Worm (Caenorhabditis elegans): ENCODE results near the gene col-3.
A peak's percentile ranks its signal among the peaks of the same experiment; 100 is the strongest.

The col-3 gene

DNA sequence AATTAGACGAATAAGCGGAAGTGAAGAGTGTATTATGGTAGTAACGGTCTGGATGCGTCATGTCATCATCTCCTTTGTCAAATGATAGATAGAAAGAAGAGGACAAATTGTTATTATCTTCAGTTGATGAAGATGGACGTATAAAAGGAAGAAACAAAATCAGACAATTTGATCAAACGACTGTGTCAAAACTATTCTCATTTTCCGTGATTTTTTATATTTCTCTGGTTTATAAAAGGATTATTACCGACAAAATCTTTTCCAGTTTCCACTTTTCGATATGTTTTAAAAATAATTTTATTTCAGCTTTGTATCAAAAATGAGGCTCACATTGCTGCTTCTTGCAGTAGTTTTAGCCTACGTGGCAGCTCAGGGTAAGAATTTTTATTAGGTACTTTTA is 8.6 kb upstream of the col-3 start, which contains the start of gene grsp-2:
TSS of gene grsp-2 (plus strand) at position 301 of the 400 bp plus-strand sequence.
- no peak for TF ChIP-seq F26F4.8 (GFP tag; conservative IDR thresholded peaks at IDR 0.05)
- no peak for TF ChIP-seq nhr-48 (tag; optimal IDR thresholded peaks at IDR 0.05)
- TF ChIP-seq hmg-1.1 (GFP tag; IDR thresholded peaks at IDR 0.05): no peak
- no peak for TF ChIP-seq nhr-102 (tag; optimal IDR thresholded peaks at IDR 0.05)
- no peak for TF ChIP-seq tag-97 (GFP tag; IDR thresholded peaks at IDR 0.05)
- TF ChIP-seq dve-1 (tag; optimal IDR thresholded peaks at IDR 0.05; ENCODE audit: insufficient read depth): no peak

DNA sequence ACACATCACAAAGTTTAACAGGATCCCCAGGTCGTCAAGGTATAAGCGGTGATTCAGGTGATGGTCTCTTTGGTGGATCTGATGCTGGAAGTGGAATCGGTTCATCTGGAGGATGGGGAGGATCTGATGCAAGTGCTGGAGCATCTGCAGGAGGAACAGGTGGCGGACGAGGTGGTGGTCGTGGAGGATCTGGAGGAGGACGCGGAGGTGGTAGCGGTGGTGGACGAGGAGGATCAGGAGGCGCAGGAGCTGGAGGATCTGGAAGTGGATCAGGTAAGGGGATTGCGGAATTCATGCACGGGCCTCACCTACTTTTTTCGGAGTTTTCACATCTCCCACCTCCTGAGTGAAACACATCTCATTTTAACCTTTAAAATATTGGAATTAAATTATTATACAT is 8.0 kb upstream of the col-3 start:
- TF ChIP-seq spr-1 (tag; optimal IDR thresholded peaks at IDR 0.05) (no peak), dmd-8 (GFP tag; IDR thresholded peaks at IDR 0.05) (0 out of 2 replicates have a peak, but pooled peaks have one; percentile 7), set-16 (GFP tag; IDR thresholded peaks at IDR 0.05) (peak; percentile 93; the same call in 1 of the 2 replicates), daf-16 (GFP tag; optimal IDR thresholded peaks at IDR 0.05) (no peak), daf-16 (tag; optimal IDR thresholded peaks at IDR 0.05) (no peak), nhr-25 (tag; optimal IDR thresholded peaks at IDR 0.05; ENCODE audit: borderline replicate concordance, insufficient read depth) (no peak), madf-9 (GFP tag; conservative IDR thresholded peaks at IDR 0.05) (no peak)

DNA sequence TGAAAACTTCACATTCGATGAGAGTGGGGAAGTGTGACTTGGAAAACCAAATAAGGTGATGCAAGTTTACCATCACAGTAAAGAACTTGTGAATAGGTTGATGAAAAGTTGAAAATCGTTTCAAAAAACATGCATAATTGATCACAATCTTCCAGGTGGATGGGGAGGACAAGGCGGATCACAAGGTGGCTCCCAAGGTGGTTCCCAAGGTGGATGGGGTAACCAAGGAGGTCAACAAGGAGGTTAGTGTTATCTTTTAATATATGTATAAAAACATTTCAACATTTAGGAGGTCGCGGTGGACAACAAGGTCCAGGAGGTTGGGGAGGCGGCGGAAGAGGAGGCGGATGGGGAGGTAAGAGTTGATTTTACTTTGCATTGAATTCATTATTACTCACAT is 6.9 kb upstream of the col-3 start, which contains the start of gene T28C6.10:
TSS of gene T28C6.10 (plus strand) at position 301 of the 400 bp plus-strand sequence.
- TF ChIP-seq fkh-10 (GFP tag; optimal IDR thresholded peaks at IDR 0.05): no peak
- TF ChIP-seq Y105C5A.15 (GFP tag; IDR thresholded peaks at IDR 0.05): no peak
- no peak for TF ChIP-seq mes-2 (tag; optimal IDR thresholded peaks at IDR 0.05; ENCODE audit: poor library complexity, severe bottlenecking)
- no peak for TF ChIP-seq nhr-6 (tag; optimal IDR thresholded peaks at IDR 0.05)

DNA sequence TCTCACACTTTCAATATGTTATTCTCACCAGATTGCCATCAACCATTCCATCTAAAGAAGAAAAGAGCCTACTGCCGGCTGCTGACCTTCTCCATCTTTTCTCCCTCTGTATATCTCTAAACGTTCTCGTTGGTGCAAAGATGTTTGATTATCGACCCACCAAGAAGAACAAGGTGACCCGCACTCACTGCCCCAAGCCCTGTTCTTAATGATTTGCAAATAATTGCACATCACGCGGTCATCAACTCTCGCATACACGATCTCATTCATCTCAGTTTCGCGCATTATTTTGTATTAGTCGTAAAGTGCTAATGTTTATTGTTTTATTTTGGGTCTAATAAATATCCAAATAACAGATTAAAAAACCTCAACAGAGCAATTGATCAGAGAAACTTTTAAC is 5.1 kb upstream of the col-3 start:
- TF ChIP-seq F49E8.2 (tag; optimal IDR thresholded peaks at IDR 0.05; ENCODE audit: borderline replicate concordance) (no peak), ceh-62 (tag; optimal IDR thresholded peaks at IDR 0.05) (no peak)

DNA sequence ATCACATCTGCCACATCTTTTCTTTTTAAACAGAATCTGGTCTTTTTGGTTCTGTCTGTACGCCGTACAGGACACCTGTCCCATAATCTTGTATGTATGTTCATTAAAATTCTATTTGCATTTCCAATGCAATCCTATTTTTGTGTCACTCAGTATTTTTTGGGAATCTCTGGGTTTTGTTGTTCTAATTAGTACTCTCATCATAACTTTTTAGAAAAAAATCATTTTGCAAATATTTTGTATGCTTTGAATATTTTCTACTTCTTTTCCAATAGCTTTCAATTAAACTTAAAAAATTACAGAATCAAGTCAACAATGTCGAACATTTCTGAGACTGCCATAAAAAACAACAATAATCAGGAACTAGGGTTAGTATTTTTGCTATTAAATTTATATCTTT is 4.5 kb upstream of the col-3 start, which contains the start of gene T28C6.3:
TSS of gene T28C6.3 (plus strand) at position 301 of the 400 bp plus-strand sequence.
- no peak for TF ChIP-seq unc-130 (GFP tag; optimal IDR thresholded peaks at IDR 0.05)
- TF ChIP-seq Y48G9A.11 (GFP tag; IDR thresholded peaks at IDR 0.05): no peak
- no peak for TF ChIP-seq hlh-30 (tag; optimal IDR thresholded peaks at IDR 0.05; ENCODE audit: insufficient read depth)
- TF ChIP-seq fkh-10 (GFP tag; optimal IDR thresholded peaks at IDR 0.05): no peak
- no peak for TF ChIP-seq nhr-77 (tag; optimal IDR thresholded peaks at IDR 0.05)
- no peak for TF ChIP-seq zip-2 (tag; optimal IDR thresholded peaks at IDR 0.05)
- TF ChIP-seq aha-1 (tag): no peak
- no peak for TF ChIP-seq nhr-6 (tag; optimal IDR thresholded peaks at IDR 0.05)
- no peak for TF ChIP-seq lin-29 (GFP tag; IDR thresholded peaks at IDR 0.05)

DNA sequence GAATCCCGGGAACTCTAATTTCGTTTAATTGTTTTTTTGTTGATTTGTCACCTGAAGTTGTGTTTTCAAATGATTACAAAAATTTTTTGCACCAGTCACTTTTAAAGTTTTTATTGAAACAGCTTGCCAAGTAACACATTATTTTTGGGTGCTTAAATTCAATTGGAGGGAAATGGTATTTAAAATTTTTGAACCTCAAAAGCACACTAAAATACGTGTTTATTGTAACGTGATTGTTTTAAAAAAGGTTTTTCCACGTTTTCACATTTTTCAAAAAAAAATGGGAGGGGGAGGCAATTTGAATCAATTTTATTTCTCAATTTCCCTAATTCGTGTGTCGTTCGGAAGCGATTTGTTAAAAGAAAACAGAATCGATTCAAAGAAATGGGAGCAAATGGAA is 3.4 kb upstream of the col-3 start, which contains the start of gene T28C6.5:
TSS of gene T28C6.5 (plus strand) at position 301 of the 400 bp plus-strand sequence.
- no peak for TF ChIP-seq T26A8.4 (GFP tag; IDR thresholded peaks at IDR 0.05)
- no peak for TF ChIP-seq nhr-42 (GFP tag; IDR thresholded peaks at IDR 0.05)
- TF ChIP-seq nhr-6 (tag; optimal IDR thresholded peaks at IDR 0.05): no peak
- no peak for TF ChIP-seq zip-11 (GFP tag; IDR thresholded peaks at IDR 0.05)
- no peak for TF ChIP-seq snpc-4 (tag; optimal IDR thresholded peaks at IDR 0.05)
- TF ChIP-seq dmd-9 (GFP tag; IDR thresholded peaks at IDR 0.05): no peak
- TF ChIP-seq nhr-237 (tag; optimal IDR thresholded peaks at IDR 0.05): no peak
- TF ChIP-seq ZK546.5 (tag; optimal IDR thresholded peaks at IDR 0.05): no peak
- TF ChIP-seq madf-9 (GFP tag; conservative IDR thresholded peaks at IDR 0.05): no peak
- no peak for TF ChIP-seq ctbp-1 (GFP tag; IDR thresholded peaks at IDR 0.05)
